Worm (Caenorhabditis elegans): ENCODE measurements around the gene F35C11.7.
A peak's percentile ranks its signal among the peaks of the same experiment; 100 is the strongest.

F35C11.7 gene

DNA sequence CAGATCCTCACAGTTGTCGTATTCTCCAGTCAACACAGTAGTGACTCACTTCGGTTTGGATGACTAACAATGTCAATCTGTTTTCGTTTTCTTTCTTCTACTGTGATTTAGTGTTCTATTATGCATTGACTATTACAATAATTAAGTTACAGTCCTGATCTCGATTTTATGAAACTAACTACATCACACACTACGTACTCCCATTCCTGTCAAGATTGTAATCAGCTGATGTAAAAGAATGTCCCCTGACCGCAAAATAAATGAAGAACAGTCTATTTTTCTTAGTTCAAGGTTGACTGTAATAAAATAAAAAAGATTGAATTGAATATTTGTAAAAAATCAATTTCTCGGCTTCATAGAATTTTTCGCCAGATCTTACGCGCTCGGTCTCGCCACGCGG is 30.8 kb upstream of the F35C11.7 start:
- peak; percentile 47 for TF ChIP-seq nhr-25 (tag; optimal IDR thresholded peaks at IDR 0.05)
- TF ChIP-seq nhr-77 (tag; optimal IDR thresholded peaks at IDR 0.05), result no peak

DNA sequence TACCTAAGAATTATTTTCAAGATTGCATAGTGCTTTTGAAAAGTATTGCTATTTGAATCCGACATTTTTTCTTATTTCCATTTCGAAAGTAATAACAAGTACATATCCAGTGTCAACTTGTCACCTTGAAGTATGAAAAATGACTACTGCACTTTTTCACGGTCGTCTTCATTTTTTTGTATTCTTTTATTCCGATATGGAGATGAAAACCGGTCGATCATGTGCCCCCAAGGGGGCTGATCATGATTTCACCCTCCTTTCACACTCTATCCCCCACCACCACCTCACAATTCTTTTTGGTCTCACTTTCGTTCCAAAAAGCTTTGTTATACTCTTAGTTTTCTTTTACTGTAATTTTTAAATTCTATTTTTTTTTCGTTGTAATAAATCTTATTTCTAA is 30.2 kb upstream of the F35C11.7 start:
- TF ChIP-seq Y55F3AM.14 (GFP tag; optimal IDR thresholded peaks at IDR 0.05) (no peak), nhr-25 (tag; optimal IDR thresholded peaks at IDR 0.05) (peak; percentile 65), blmp-1 (tag; optimal IDR thresholded peaks at IDR 0.05; ENCODE audit: insufficient read depth) (peak; percentile 84)

DNA sequence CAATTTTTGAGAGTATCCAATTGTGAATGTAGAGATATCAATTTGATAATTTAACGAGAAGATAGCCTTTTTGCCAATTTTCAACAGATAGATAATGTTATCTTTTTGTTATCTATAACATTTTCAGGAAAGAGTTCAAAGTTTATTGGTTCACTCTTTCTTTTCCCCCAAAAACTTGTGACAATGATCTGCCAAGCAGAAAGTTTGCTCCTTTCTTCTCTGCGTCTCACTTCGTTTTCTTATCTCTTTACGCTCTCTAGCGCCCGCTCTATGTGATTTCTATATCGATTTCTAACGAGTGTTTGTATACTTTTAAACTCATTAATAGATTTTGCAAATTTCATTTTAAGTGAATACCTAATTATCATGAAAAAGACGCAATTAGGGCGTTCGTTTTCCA is 29.6 kb upstream of the F35C11.7 start:
- no peak for TF ChIP-seq nhr-129 (tag; optimal IDR thresholded peaks at IDR 0.05)
- TF ChIP-seq blmp-1 (tag; optimal IDR thresholded peaks at IDR 0.05; ENCODE audit: insufficient read depth), result no peak
- TF ChIP-seq sma-9 (GFP tag; optimal IDR thresholded peaks at IDR 0.05), result peak; percentile 54
- TF ChIP-seq sma-9 (tag; optimal IDR thresholded peaks at IDR 0.05), result no peak
- TF ChIP-seq Y55F3AM.14 (GFP tag; optimal IDR thresholded peaks at IDR 0.05), result no peak
- TF ChIP-seq egl-27 (tag; optimal IDR thresholded peaks at IDR 0.05), result no peak
- TF ChIP-seq lsy-2 (tag; optimal IDR thresholded peaks at IDR 0.05), result no peak
- peak; percentile 41 for TF ChIP-seq F13H6.1 (tag; optimal IDR thresholded peaks at IDR 0.05)
- TF ChIP-seq C34F6.9 (tag; optimal IDR thresholded peaks at IDR 0.05), result peak; percentile 18
- no peak for TF ChIP-seq ama-1 (optimal IDR thresholded peaks at IDR 0.05)
- TF ChIP-seq skn-1 (tag; optimal IDR thresholded peaks at IDR 0.05), result peak; percentile 7
- TF ChIP-seq lin-13 (GFP tag; optimal IDR thresholded peaks at IDR 0.05), result no peak
- TF ChIP-seq aly-2 (tag; optimal IDR thresholded peaks at IDR 0.05), result no peak
- no peak for TF ChIP-seq nhr-10 (tag; optimal IDR thresholded peaks at IDR 0.05)
- TF ChIP-seq ztf-11 (tag; optimal IDR thresholded peaks at IDR 0.05), result no peak
- TF ChIP-seq nhr-11 (tag; optimal IDR thresholded peaks at IDR 0.05), result no peak
- no peak for TF ChIP-seq nhr-23 (tag; optimal IDR thresholded peaks at IDR 0.05)
- no peak for TF ChIP-seq sem-4 (tag; optimal IDR thresholded peaks at IDR 0.05)
- TF ChIP-seq dmd-4 (tag; optimal IDR thresholded peaks at IDR 0.05), result no peak
- no peak for TF ChIP-seq unc-62 (GFP tag; optimal IDR thresholded peaks at IDR 0.05)
- peak; percentile 52 for TF ChIP-seq crh-2 (tag; optimal IDR thresholded peaks at IDR 0.05)
- TF ChIP-seq gmeb-1 (tag; optimal IDR thresholded peaks at IDR 0.05), result no peak
- TF ChIP-seq sma-3 (GFP tag; optimal IDR thresholded peaks at IDR 0.05), result no peak
- TF ChIP-seq nhr-21 (tag; optimal IDR thresholded peaks at IDR 0.05), result no peak
- no peak for TF ChIP-seq ceh-82 (tag; optimal IDR thresholded peaks at IDR 0.05)
- peak; percentile 43 for TF ChIP-seq fos-1 (tag; optimal IDR thresholded peaks at IDR 0.05)
- no peak for TF ChIP-seq ceh-16 (tag; optimal IDR thresholded peaks at IDR 0.05)
- no peak for TF ChIP-seq elt-1 (tag; optimal IDR thresholded peaks at IDR 0.05)
- no peak for TF ChIP-seq unc-39 (tag; optimal IDR thresholded peaks at IDR 0.05)
- no peak for TF ChIP-seq alr-1 (tag; optimal IDR thresholded peaks at IDR 0.05)
- no peak for TF ChIP-seq nhr-25 (tag; optimal IDR thresholded peaks at IDR 0.05)
- TF ChIP-seq nhr-237 (tag; optimal IDR thresholded peaks at IDR 0.05), result no peak

DNA sequence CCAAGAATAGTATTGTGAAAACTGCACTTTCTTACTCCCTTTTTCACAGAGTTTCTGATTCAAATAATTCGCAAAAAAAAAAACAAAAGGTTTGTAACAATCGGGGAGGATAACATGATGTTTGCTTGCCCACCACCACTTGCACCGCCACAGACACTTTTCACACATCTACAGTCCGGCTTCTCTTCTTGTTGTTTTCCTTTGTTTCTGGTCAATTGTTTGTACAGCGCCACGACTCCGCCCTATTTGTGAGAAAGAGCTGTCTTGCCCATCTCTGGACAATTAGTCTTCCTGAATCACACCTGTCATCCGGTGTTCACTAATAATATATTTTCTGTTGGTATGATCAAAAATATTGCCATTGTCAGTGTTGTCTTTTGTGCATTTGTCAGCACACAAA is 25.1 kb upstream of the F35C11.7 start, which contains the start of gene M110.9:
Gene M110.9, plus strand, starts transcription at position 301 of the 400 bp plus-strand sequence.
- no peak for TF ChIP-seq gmeb-1 (tag; optimal IDR thresholded peaks at IDR 0.05)
- TF ChIP-seq C34F6.9 (tag; optimal IDR thresholded peaks at IDR 0.05), result no peak
- no peak for TF ChIP-seq zag-1 (tag; optimal IDR thresholded peaks at IDR 0.05)
- TF ChIP-seq blmp-1 (tag; optimal IDR thresholded peaks at IDR 0.05; ENCODE audit: insufficient read depth), result no peak
- no peak for TF ChIP-seq nhr-6 (tag; optimal IDR thresholded peaks at IDR 0.05)
- no peak for TF ChIP-seq ceh-82 (tag; optimal IDR thresholded peaks at IDR 0.05)

DNA sequence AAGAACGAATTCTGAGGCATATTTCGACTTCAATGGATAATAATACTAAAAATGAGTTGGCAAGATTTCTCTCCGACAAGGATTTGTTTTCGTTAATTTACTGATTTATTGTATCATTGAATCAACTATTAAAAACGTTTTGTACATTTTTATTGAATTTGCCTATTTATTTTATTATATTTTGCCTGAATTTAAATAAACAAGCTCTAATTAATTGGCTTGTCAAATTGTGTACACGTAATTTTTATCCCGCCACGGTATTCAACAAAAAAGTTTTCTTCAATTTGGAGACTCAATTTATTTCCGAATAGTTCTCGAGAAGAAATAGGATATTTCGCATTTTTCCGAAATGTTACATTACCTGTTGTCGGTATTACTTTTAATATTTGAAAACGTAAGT is 23.6 kb upstream of the F35C11.7 start, which contains the start of gene M110.7:
Gene M110.7, plus strand, starts transcription at position 301 of the 400 bp plus-strand sequence.
- TF ChIP-seq snpc-4 (tag; optimal IDR thresholded peaks at IDR 0.05) (no peak), sma-3 (GFP tag; optimal IDR thresholded peaks at IDR 0.05) (no peak), crh-2 (tag; optimal IDR thresholded peaks at IDR 0.05) (no peak), F13H6.1 (tag; optimal IDR thresholded peaks at IDR 0.05) (no peak), aly-2 (tag; optimal IDR thresholded peaks at IDR 0.05) (no peak), egl-27 (tag; optimal IDR thresholded peaks at IDR 0.05) (no peak), nhr-129 (tag; optimal IDR thresholded peaks at IDR 0.05) (no peak), nhr-23 (tag; optimal IDR thresholded peaks at IDR 0.05) (no peak), nhr-11 (tag; optimal IDR thresholded peaks at IDR 0.05) (no peak), elt-3 (tag; optimal IDR thresholded peaks at IDR 0.05) (no peak), nhr-25 (tag; optimal IDR thresholded peaks at IDR 0.05) (no peak), mdl-1 (tag; optimal IDR thresholded peaks at IDR 0.05) (no peak), ceh-82 (tag; optimal IDR thresholded peaks at IDR 0.05) (no peak), lin-39 (tag; optimal IDR thresholded peaks at IDR 0.05) (no peak), R02D3.7 (tag; optimal IDR thresholded peaks at IDR 0.05) (no peak), Y55F3AM.14 (GFP tag; optimal IDR thresholded peaks at IDR 0.05) (no peak), mbf-1 (tag; optimal IDR thresholded peaks at IDR 0.05) (no peak)

All from whole organism, L2 larva.